Fruit fly (Drosophila melanogaster): Measurements from ENCODE around the gene D19B.

D19B gene

dm6 chr3L:6192822-6193555 lies 8.3 kb upstream of the D19B start, which contains the start of the genes Sf3b6 and Tnpo:
Sf3b6 (minus strand) TSS chr3L:6193179.
Tnpo (plus strand) TSS chr3L:6193480.
- TF ChIP-seq Myc (optimal IDR thresholded peaks at IDR 0.05) (no peak), ttk (optimal IDR thresholded peaks at IDR 0.05) (no peak), h (optimal IDR thresholded peaks at IDR 0.05) (no peak), Sin3A (optimal IDR thresholded peaks at IDR 0.05) (no peak), insv (optimal IDR thresholded peaks at IDR 0.05) (no peak), psq (optimal IDR thresholded peaks at IDR 0.05) (no peak)

dm6 chr3L:6188995-6189927 lies 4.5 kb upstream of the D19B start, which contains the start of the genes D19A and CG7386:
D19A (minus strand) TSS chr3L:6189123.
CG7386 (plus strand) TSS chr3L:6189745.
- TF ChIP-seq h (optimal IDR thresholded peaks at IDR 0.05) (no peak), Sin3A (optimal IDR thresholded peaks at IDR 0.05) (no peak), Myc (optimal IDR thresholded peaks at IDR 0.05) (no peak)

DNA sequence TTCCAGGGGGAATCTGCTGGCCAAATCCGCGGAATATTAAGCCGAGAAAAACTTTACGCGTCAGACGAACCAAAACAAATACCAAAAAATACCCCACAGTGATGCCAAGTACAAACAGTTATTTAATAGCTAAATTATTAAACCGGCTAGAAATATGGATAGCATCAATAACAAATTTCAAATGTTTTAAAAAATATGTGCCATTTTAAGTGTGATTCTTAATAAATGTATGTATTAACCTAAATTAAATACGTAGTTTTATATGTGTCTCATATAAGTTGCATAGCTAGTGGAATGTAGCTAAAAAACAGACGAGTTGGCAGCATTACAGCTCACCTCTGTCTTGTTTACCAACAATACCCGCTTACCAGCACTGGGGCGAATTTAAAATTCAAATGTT lies 2.9 kb downstream of the D19B start, which contains the start of gene CG10274:
TSS of gene CG10274 (minus strand) at position 54 of the 400 bp plus-strand sequence.
- TF ChIP-seq insv (optimal IDR thresholded peaks at IDR 0.05) (no peak), ttk (optimal IDR thresholded peaks at IDR 0.05) (no peak), h (optimal IDR thresholded peaks at IDR 0.05) (no peak), psq (optimal IDR thresholded peaks at IDR 0.05) (no peak), Sin3A (optimal IDR thresholded peaks at IDR 0.05) (no peak), Myc (optimal IDR thresholded peaks at IDR 0.05) (no peak)

- no peak for TF ChIP-seq h (optimal IDR thresholded peaks at IDR 0.05)
- no peak for TF ChIP-seq insv (optimal IDR thresholded peaks at IDR 0.05)
- TF ChIP-seq Sin3A (optimal IDR thresholded peaks at IDR 0.05), result no peak
- no peak for TF ChIP-seq Myc (optimal IDR thresholded peaks at IDR 0.05)
- TF ChIP-seq psq (optimal IDR thresholded peaks at IDR 0.05), result no peak
- TF ChIP-seq ttk (optimal IDR thresholded peaks at IDR 0.05), result no peak
Observed at dm6 chr3L:6173826-6174255, 10.9 kb downstream of the D19B start, which contains the start of the genes fmt and CG7376. fmt (minus strand) TSS chr3L:6173880. CG7376 (plus strand) TSS chr3L:6174248.

DNA sequence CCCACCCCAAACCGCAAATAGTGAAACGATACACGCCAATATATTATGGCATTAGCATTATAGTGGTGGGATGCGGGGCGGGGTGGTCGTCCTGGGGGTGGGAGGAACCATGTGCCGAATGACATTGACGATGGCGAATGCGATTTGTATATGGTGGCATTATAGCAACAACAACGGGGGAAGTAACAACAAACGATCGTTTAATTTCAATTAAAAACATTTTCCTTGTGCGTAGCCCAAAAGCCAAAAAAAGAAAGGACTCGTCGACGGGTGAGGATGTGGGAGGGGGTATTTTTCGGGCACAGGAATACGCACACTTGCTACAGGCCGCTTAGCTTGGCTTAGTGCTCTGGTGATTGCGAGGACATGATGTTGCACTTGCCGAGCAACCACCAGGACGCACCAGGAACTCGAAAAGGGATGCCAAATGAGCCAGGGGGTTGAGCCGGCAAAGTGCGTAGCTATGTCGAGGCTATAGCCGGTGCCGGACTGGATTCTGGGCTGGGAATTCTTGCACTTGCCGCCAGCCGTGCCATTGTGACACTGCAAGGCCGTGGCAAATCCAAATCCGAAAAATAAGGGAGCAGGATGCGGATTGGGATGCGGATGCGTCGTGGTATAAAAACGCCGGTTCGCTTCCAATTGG lies 22.1 kb downstream of the D19B start, which contains the start of gene Prdm13:
TSS of gene Prdm13 (plus strand) at position 645 of the 646 bp plus-strand sequence.
- TF ChIP-seq h (optimal IDR thresholded peaks at IDR 0.05), result no peak
- no peak for TF ChIP-seq psq (optimal IDR thresholded peaks at IDR 0.05)
- no peak for TF ChIP-seq insv (optimal IDR thresholded peaks at IDR 0.05)
- no peak for TF ChIP-seq Sin3A (optimal IDR thresholded peaks at IDR 0.05)
- no peak for TF ChIP-seq ttk (optimal IDR thresholded peaks at IDR 0.05)
- TF ChIP-seq Myc (optimal IDR thresholded peaks at IDR 0.05), result no peak

dm6 chr3L:6161997-6162396 lies 22.7 kb downstream of the D19B start:
- TF ChIP-seq Sin3A (optimal IDR thresholded peaks at IDR 0.05) (no peak), ttk (optimal IDR thresholded peaks at IDR 0.05) (no peak), Myc (optimal IDR thresholded peaks at IDR 0.05) (no peak), h (optimal IDR thresholded peaks at IDR 0.05) (no peak), psq (optimal IDR thresholded peaks at IDR 0.05) (no peak)

DNA sequence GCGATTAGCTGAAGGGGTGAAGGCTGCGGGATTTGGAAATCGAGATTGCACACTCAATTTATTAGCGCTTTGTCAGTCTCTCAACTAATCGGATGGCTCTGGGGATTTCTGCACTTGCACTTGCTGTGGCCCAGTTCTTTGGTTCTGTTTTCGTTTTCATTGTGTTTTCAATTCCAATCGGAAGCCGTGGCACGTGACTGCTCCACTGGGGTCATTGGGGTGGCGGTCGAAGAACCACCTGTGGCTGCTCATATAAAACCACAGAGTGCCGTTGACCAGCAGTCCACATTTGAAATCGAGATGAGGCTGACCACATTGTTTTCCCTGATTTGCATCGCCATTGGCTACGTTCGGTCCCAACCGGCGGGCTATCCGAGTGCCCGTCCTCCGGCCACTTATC lies 24.2 kb downstream of the D19B start, which contains the start of gene Cpr65Az:
TSS of gene Cpr65Az (plus strand) at position 301 of the 400 bp plus-strand sequence.
- TF ChIP-seq h (optimal IDR thresholded peaks at IDR 0.05) (no peak), insv (optimal IDR thresholded peaks at IDR 0.05) (no peak), Sin3A (optimal IDR thresholded peaks at IDR 0.05) (no peak), Myc (optimal IDR thresholded peaks at IDR 0.05) (no peak), psq (optimal IDR thresholded peaks at IDR 0.05) (no peak), ttk (optimal IDR thresholded peaks at IDR 0.05) (no peak)

DNA sequence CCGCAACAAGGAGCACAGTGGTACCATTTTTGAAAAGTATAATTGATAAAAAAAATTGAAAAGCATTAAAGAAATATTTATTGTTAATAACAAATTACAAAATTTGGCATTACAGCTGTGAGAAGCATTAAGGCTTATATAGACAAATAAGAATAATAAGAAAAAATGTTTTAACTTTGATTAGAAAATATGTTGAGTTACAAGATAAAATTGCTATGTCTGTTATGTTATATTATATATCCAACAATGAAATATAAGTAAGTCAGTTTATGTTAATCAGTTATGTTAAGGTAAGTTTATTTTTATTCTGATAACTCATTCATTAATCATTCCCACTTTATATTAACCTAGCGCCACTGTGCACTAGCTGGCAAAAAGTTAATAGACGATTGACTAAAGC lies 24.9 kb downstream of the D19B start:
- TF ChIP-seq Myc (optimal IDR thresholded peaks at IDR 0.05) (no peak), h (optimal IDR thresholded peaks at IDR 0.05) (no peak), psq (optimal IDR thresholded peaks at IDR 0.05) (no peak), ttk (optimal IDR thresholded peaks at IDR 0.05) (no peak), insv (optimal IDR thresholded peaks at IDR 0.05) (no peak), Sin3A (optimal IDR thresholded peaks at IDR 0.05) (no peak)

- no peak for TF ChIP-seq ttk (optimal IDR thresholded peaks at IDR 0.05)
- no peak for TF ChIP-seq psq (optimal IDR thresholded peaks at IDR 0.05)
- TF ChIP-seq insv (optimal IDR thresholded peaks at IDR 0.05), result no peak
- TF ChIP-seq Myc (optimal IDR thresholded peaks at IDR 0.05), result no peak
- no peak for TF ChIP-seq Sin3A (optimal IDR thresholded peaks at IDR 0.05)
- no peak for TF ChIP-seq h (optimal IDR thresholded peaks at IDR 0.05)
Observed at dm6 chr3L:6158530-6158929, 26.2 kb downstream of the D19B start, which contains the start of gene Cpr65Ay. Cpr65Ay (minus strand) TSS chr3L:6158630.

DNA sequence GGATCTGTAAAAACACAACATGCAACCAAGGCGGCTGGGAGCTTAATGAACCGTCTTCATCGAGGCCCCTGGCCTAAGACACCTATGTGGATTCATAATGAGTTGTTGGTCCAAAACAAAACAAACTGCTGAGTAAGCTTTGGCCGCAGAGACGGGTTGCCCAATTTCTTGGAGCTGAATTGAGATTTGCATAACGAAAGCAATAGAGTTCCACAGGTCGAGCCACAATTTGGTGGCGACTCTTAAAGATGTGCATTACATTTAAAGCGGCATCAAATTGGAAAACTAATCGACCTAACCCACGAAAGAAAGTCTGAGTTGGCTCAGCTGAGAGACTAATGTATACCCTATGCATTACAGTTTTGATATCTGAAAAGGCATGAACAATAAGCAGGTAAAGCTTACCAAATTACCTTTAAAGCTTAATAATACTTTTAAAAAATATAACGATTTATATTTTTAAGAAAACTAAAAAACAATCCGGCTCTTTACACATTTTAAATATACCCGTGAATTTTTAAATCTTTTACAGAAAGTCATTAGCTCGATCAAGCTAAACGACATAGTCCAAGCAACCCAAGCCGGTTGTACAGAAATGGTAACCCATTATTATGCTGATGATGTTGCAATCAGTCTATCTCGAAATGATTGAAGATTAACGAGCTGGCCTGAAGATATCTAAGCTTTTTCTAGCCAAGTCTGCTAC lies 27.2 kb downstream of the D19B start, which contains the start of gene CG13297:
TSS of gene CG13297 (minus strand) at position 51 of the 706 bp plus-strand sequence.
- TF ChIP-seq Myc (optimal IDR thresholded peaks at IDR 0.05) (no peak), h (optimal IDR thresholded peaks at IDR 0.05) (no peak), insv (optimal IDR thresholded peaks at IDR 0.05) (no peak), psq (optimal IDR thresholded peaks at IDR 0.05) (no peak), ttk (optimal IDR thresholded peaks at IDR 0.05) (no peak)
